Worm (Caenorhabditis elegans) whole organism, mixed stage, embryonic: ENCODE measurements around the gene F13C5.3.

Experiments
- blmp-1 ChIP-seq: fragments of 150-350 bp; optimal IDR thresholded peaks from 2 replicates; lab custom pipeline; 2014; ENCODE audit warnings: missing biosample characterization, missing genetic modification characterization
- ceh-43 ChIP-seq: fragments of 200-800 bp; sonication (Bioruptor generic); optimal IDR thresholded peaks from 2 replicates; lab custom pipeline; 2018; ENCODE audit warnings: mild to moderate bottlenecking, missing genetic modification characterization, moderate library complexity, missing compliant biosample characterization
- elt-3 ChIP-seq: fragments of 150-350 bp; optimal IDR thresholded peaks from 2 replicates; lab custom pipeline; 2014; ENCODE audit warnings: missing biosample characterization, missing genetic modification characterization
- pha-4 ChIP-seq: fragments of 150-350 bp; optimal IDR thresholded peaks from 2 replicates; lab custom pipeline; 2018; ENCODE audit warnings: missing biosample characterization, missing genetic modification reagents, missing genetic modification characterization
- unc-62 ChIP-seq: fragments of 150-350 bp; optimal IDR thresholded peaks from 2 replicates; lab custom pipeline; 2014; ENCODE audit warnings: missing biosample characterization, missing genetic modification reagents, missing genetic modification characterization

ce11 chrX:646493-646892, 47.1 kb upstream of the F13C5.3 start:
- TF ChIP-seq ceh-43 (GFP tag; lab: Kevin White, UChicago) (no peak), unc-62 (GFP tag; lab: Kevin White, UChicago) (no peak), pha-4 (no peak), elt-3 (no peak), blmp-1 (tag; lab: Kevin White, UChicago) (no peak)
